Fruit fly (Drosophila melanogaster): Measurements from ENCODE around the gene CG9855.

DNA sequence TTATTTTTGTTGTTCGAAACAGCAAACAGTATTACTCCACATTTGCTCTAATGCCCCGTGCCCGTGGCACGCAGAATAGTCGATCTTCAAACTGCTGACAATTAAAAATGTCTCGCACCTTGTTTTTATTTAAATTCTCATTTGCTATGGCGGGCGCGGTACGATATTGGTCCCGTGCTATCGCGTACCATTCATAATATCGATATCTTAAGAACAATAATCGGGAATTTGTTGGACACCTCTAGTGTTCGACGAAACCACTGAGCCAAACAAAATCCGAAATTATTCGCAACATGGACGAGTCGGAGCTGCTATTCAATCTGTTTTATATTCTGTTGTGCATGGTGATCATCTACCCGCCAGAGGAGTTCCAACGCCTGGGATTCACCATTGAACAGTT, 7.5 kb downstream of the CG9855 start, which contains the start of gene CG14646:
- no peak for TF ChIP-seq Pif1A (GFP tag; optimal IDR thresholded peaks at IDR 0.05)
- no peak for TF ChIP-seq CG8159 (tag; optimal IDR thresholded peaks at IDR 0.05)
- no peak for TF ChIP-seq Pif1B (GFP tag; optimal IDR thresholded peaks at IDR 0.05)
- no peak for TF ChIP-seq CG9948 (tag; optimal IDR thresholded peaks at IDR 0.05)
- no peak for TF ChIP-seq D1 (tag; optimal IDR thresholded peaks at IDR 0.05)
- TF ChIP-seq fd96Ca (GFP tag; IDR thresholded peaks at IDR 0.05), result no peak
- no peak for TF ChIP-seq EcR (GFP tag; optimal IDR thresholded peaks at IDR 0.05)
- TF ChIP-seq CG8301 (tag; optimal IDR thresholded peaks at IDR 0.05), result no peak
- no peak for TF ChIP-seq Snoo (tag; optimal IDR thresholded peaks at IDR 0.05)
- TF ChIP-seq CG12605 (GFP tag; IDR thresholded peaks at IDR 0.05), result no peak
- TF ChIP-seq CG32121 (GFP tag; IDR thresholded peaks at IDR 0.05), result no peak
- no peak for TF ChIP-seq CG13204 (GFP tag; optimal IDR thresholded peaks at IDR 0.05)
- TF ChIP-seq rn (GFP tag; IDR thresholded peaks at IDR 0.05), result no peak

Data from whole organism, pupa.